Worm (Caenorhabditis elegans): ENCODE results near the gene F21D9.11.

F21D9.11 gene

ce11 chrV:19301934-19302333 lies 50.0 kb downstream of the F21D9.11 start, which contains the start of gene fbxb-62:
Gene fbxb-62 (minus strand): TSS chrV:19302034.
- TF ChIP-seq ets-4 (tag; optimal IDR thresholded peaks at IDR 0.05) (no peak), che-1 (tag; optimal IDR thresholded peaks at IDR 0.05) (no peak), ceh-30 (tag; optimal IDR thresholded peaks at IDR 0.05) (no peak), hlh-30 (tag; optimal IDR thresholded peaks at IDR 0.05; ENCODE audit: insufficient read depth) (no peak), pax-1 (tag; optimal IDR thresholded peaks at IDR 0.05) (no peak), pha-2 (tag; optimal IDR thresholded peaks at IDR 0.05) (no peak), ref-2 (tag; optimal IDR thresholded peaks at IDR 0.05) (no peak), fax-1 (tag; optimal IDR thresholded peaks at IDR 0.05) (no peak), pat-9 (tag; optimal IDR thresholded peaks at IDR 0.05) (no peak), odd-2 (tag; optimal IDR thresholded peaks at IDR 0.05) (no peak), T23F11.4 (GFP tag; optimal IDR thresholded peaks at IDR 0.05) (no peak), unc-55 (GFP tag; optimal IDR thresholded peaks at IDR 0.05) (no peak), elt-2 (tag; optimal IDR thresholded peaks at IDR 0.05) (no peak), lin-11 (tag; optimal IDR thresholded peaks at IDR 0.05) (no peak), ceh-6 (GFP tag; optimal IDR thresholded peaks at IDR 0.05) (no peak), ztf-16 (tag; optimal IDR thresholded peaks at IDR 0.05) (no peak), C38D4.7 (GFP tag; optimal IDR thresholded peaks at IDR 0.05) (no peak), pag-3 (tag; optimal IDR thresholded peaks at IDR 0.05; ENCODE audit: borderline replicate concordance) (no peak)
